Worm (Caenorhabditis elegans): ENCODE measurements around the gene cht-3.

ce11 chrIV:7010195-7010594 is 6.8 kb downstream of the cht-3 start:
- TF ChIP-seq T22C8.4 (GFP tag; IDR thresholded peaks at IDR 0.05), result no peak
- no peak for TF ChIP-seq flt-1 (GFP tag; IDR thresholded peaks at IDR 0.05)
- no peak for TF ChIP-seq ref-1 (GFP tag; conservative IDR thresholded peaks at IDR 0.05)
- no peak for TF ChIP-seq ztf-29 (GFP tag; IDR thresholded peaks at IDR 0.05)
- TF ChIP-seq klf-2 (GFP tag; conservative IDR thresholded peaks at IDR 0.05), result no peak

Data from whole organism, midembryonic.